Fruit fly (Drosophila melanogaster) whole organism, adult: ENCODE data around the gene CG3407.

Experiments
- CG11617 ChIP-seq: fragments of 200-800 bp; sonication (Bioruptor generic); optimal IDR thresholded peaks from 2 replicates; lab custom pipeline; 2017; ENCODE audit warnings: mild to moderate bottlenecking, missing biosample characterization, missing genetic modification reagents, missing genetic modification characterization
- CG12768 ChIP-seq: fragments of 200-800 bp; sonication (Bioruptor generic); optimal IDR thresholded peaks from 2 replicates; lab custom pipeline; 2017; ENCODE audit warnings: missing biosample characterization, missing genetic modification characterization, mild to moderate bottlenecking, moderate library complexity, missing genetic modification reagents
- CG14711 ChIP-seq: fragments of 200-800 bp; sonication (Bioruptor generic); optimal IDR thresholded peaks from 2 replicates; lab custom pipeline; 2018; ENCODE audit warnings: missing biosample characterization, mild to moderate bottlenecking, missing genetic modification characterization, moderate library complexity
- CG1620 ChIP-seq: fragments of 200-800 bp; sonication (Bioruptor generic); optimal IDR thresholded peaks from 2 replicates; lab custom pipeline; 2016; ENCODE audit warnings: missing biosample characterization, missing genetic modification characterization
- CG33017 ChIP-seq: fragments of 200-800 bp; sonication (Bioruptor generic); optimal IDR thresholded peaks from 2 replicates; lab custom pipeline; 2018; ENCODE audit warnings: missing biosample characterization, mild to moderate bottlenecking, missing genetic modification characterization, moderate library complexity
- CG5204 ChIP-seq: fragments of 200-800 bp; sonication (Bioruptor generic); optimal IDR thresholded peaks from 2 replicates; lab custom pipeline; 2016; ENCODE audit warnings: missing biosample characterization, missing genetic modification characterization
- CG7045 ChIP-seq: fragments of 200-800 bp; sonication (Bioruptor generic); optimal IDR thresholded peaks from 2 replicates; lab custom pipeline; 2017; ENCODE audit warnings: missing biosample characterization, mild to moderate bottlenecking, missing genetic modification characterization
- CG7101 ChIP-seq: fragments of 200-800 bp; sonication (Bioruptor generic); optimal IDR thresholded peaks from 2 replicates; lab custom pipeline; 2018; ENCODE audit warnings: missing biosample characterization, mild to moderate bottlenecking, missing genetic modification characterization, moderate library complexity
- Clk ChIP-seq: fragments of 200-800 bp; sonication (Bioruptor generic); optimal IDR thresholded peaks from 2 replicates; lab custom pipeline; 2017; ENCODE audit warnings: missing biosample characterization, missing genetic modification characterization
- Crg-1 ChIP-seq: fragments of 200-800 bp; sonication (Bioruptor generic); optimal IDR thresholded peaks from 2 replicates; lab custom pipeline; 2016; ENCODE audit warnings: missing biosample characterization, missing genetic modification characterization
- Hr96 ChIP-seq: fragments of 200-800 bp; sonication (Bioruptor generic); optimal IDR thresholded peaks from 2 replicates; lab custom pipeline; 2016; ENCODE audit warnings: missing biosample characterization, missing genetic modification characterization
- Mnt ChIP-seq: fragments of 200-800 bp; sonication (Bioruptor generic); optimal IDR thresholded peaks from 2 replicates; lab custom pipeline; 2016; ENCODE audit warnings: missing biosample characterization, mild to moderate bottlenecking, missing genetic modification characterization
- bab1 ChIP-seq: fragments of 200-800 bp; sonication (Bioruptor generic); optimal IDR thresholded peaks from 3 replicates; lab custom pipeline; 2019; ENCODE audit warnings: missing biosample characterization, mild to moderate bottlenecking, missing genetic modification characterization, moderate library complexity
- cic ChIP-seq: fragments of 200-800 bp; sonication (Bioruptor generic); optimal IDR thresholded peaks from 2 replicates; lab custom pipeline; 2017; ENCODE audit warnings: missing biosample characterization, mild to moderate bottlenecking, missing genetic modification characterization, moderate library complexity
- cnc ChIP-seq, 2 experiments: fragments of >200 bp; optimal IDR thresholded peaks; 2 replicates each; lab custom pipeline; 2017
- kay ChIP-seq: fragments of 200-800 bp; sonication (Bioruptor generic); peaks from one replicate; lab custom pipeline; 2016; ENCODE audit warnings: missing biosample characterization, missing genetic modification characterization, borderline replicate concordance
- ovo ChIP-seq: fragments of 200-800 bp; sonication (Bioruptor generic); optimal IDR thresholded peaks from 2 replicates; lab custom pipeline; 2016; ENCODE audit warnings: missing biosample characterization, missing genetic modification characterization
- pad ChIP-seq: fragments of 200-800 bp; sonication (Bioruptor generic); optimal IDR thresholded peaks from 3 replicates; lab custom pipeline; 2017; ENCODE audit warnings: missing biosample characterization, missing genetic modification characterization, mild to moderate bottlenecking, moderate library complexity, missing genetic modification reagents
- tj ChIP-seq: fragments of 200-800 bp; sonication (Bioruptor generic); optimal IDR thresholded peaks from 3 replicates; lab custom pipeline; 2017; ENCODE audit warnings: missing biosample characterization, mild to moderate bottlenecking, missing genetic modification characterization, moderate library complexity
- toe ChIP-seq: fragments of 200-800 bp; sonication (Bioruptor generic); optimal IDR thresholded peaks from 2 replicates; lab custom pipeline; 2016; ENCODE audit warnings: missing biosample characterization, missing genetic modification characterization

Gene CG3407

DNA sequence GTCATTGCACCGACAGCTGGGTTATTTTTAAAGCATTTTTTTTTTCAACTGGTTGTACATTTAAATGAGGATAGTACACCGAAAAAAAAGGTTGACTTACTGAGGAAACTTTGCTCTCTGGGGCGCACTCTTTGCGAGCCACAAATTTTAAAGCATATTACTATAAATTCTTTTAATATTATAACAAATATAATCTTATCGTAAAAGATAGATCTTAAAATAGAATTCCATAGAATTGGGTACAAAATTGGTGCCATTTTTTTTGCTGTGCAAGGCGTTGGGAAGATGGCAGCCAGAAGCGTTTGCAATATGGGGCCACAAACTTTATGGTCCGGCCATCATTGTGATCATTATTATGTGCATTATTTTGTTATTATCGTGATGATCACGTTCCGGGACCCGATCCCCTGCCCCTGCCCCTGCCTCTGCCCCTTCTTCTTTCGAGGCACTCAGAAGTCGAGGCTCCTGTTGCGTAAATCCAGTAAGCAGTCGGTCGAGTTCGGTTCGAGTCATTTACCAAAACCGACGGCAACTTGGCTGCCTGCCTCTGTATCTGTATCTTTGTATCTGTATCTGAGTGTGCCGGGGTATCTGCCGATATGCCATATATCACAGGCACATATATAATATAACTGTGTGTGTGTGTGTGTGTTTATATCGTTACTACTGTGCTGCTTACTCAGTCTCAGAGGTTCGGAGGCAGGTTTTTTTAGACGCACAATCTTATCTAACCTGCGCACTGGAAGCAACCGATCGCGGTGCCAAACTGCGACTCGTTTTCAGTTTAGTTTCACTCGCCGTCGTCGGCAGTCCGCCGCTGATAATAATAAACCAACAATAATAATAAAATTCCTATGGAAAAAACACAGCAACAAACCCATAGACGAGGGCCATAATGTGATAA lies 34.8 kb downstream of the CG3407 start:
- TF ChIP-seq CG11617 (GFP tag; lab: Kevin White, UChicago) (no peak), CG1620 (no peak), CG33017 (tag; lab: Kevin White, UChicago) (no peak), bab1 (GFP tag; lab: Kevin White, UChicago) (no peak), kay (GFP tag; lab: Kevin White, UChicago) (peak; percentile 66), CG14711 (tag; lab: Kevin White, UChicago) (no peak), ovo (no peak), Clk (GFP tag; lab: Kevin White, UChicago) (no peak), pad (GFP tag; lab: Kevin White, UChicago) (no peak), tj (GFP tag; lab: Kevin White, UChicago) (peak; percentile 43), CG7045 (GFP tag; lab: Kevin White, UChicago) (no peak), cic (GFP tag; lab: Kevin White, UChicago) (peak; percentile 34), cnc (optimal IDR thresholded peaks at IDR 0.05; lab: Kevin White, UChicago) (no peak), Crg-1 (no peak), Mnt (GFP tag; lab: Kevin White, UChicago) (peak; percentile 16), CG5204 (peak; percentile 4), CG7101 (tag; lab: Kevin White, UChicago) (peak; percentile 38), toe (GFP tag; lab: Kevin White, UChicago) (peak; percentile 43), Hr96 (GFP tag; lab: Kevin White, UChicago) (peak; percentile 41), CG12768 (GFP tag; lab: Kevin White, UChicago) (no peak)

DNA sequence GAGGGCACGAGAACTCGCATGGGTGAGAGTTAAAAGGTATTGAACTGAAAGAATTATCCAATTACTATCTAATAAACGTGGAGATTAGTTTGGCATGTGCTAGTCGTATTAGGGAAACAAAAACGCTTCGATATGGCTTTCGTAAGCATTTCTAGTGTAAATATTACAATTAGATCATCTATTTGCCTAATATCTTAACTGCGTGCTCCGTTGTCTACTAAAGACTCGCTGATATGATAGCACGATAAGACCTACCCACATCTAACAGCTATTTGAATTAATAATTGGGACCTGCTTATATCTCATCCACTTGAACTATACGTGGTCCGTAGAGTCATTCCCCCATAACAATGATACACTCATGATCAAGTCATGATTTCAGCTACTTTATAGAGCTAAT lies 35.7 kb downstream of the CG3407 start:
- TF ChIP-seq CG7101 (tag; lab: Kevin White, UChicago) (no peak), CG33017 (tag; lab: Kevin White, UChicago) (no peak), tj (GFP tag; lab: Kevin White, UChicago) (no peak), bab1 (GFP tag; lab: Kevin White, UChicago) (no peak), CG12768 (GFP tag; lab: Kevin White, UChicago) (no peak), cnc (optimal IDR thresholded peaks at IDR 0.05; lab: Kevin White, UChicago) (no peak), CG14711 (tag; lab: Kevin White, UChicago) (no peak), toe (GFP tag; lab: Kevin White, UChicago) (no peak), kay (GFP tag; lab: Kevin White, UChicago) (no peak)

DNA sequence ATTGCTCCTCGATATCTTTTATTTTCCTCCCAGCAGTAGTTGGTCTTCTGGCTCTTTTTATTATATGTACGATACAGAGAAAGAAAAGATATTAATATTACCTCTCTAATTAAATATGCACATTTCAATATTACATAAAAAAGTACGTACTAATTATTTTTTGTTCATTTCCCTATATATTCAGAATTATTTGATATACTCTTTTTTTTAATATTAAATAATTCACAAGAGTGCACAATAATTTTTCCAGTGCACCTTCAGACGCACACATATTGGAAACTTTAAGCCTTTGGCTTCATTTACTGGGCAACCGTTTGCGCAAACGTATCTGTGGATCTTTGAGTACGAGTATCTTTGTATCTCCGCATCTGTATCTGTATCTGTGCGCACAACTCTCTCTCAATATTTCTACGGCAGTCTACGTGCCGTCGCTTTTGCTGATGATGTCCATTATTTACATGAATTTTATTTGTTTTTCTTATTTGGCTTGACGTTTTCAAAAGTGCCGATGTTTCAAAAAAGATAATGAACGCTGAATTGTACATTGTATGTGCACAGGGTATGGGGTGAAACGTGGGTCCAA lies 36.5 kb downstream of the CG3407 start:
- TF ChIP-seq cic (GFP tag; lab: Kevin White, UChicago) (no peak), CG1620 (no peak), Mnt (GFP tag; lab: Kevin White, UChicago) (no peak), CG33017 (tag; lab: Kevin White, UChicago) (peak; percentile 74), ovo (peak; percentile 18), Clk (GFP tag; lab: Kevin White, UChicago) (no peak), Crg-1 (no peak), kay (GFP tag; lab: Kevin White, UChicago) (no peak), pad (GFP tag; lab: Kevin White, UChicago) (peak; percentile 26), CG12768 (GFP tag; lab: Kevin White, UChicago) (no peak), tj (GFP tag; lab: Kevin White, UChicago) (peak; percentile 97), CG7045 (GFP tag; lab: Kevin White, UChicago) (peak; percentile 33), CG14711 (tag; lab: Kevin White, UChicago) (peak; percentile 77), CG11617 (GFP tag; lab: Kevin White, UChicago) (peak; percentile 25), CG7101 (tag; lab: Kevin White, UChicago) (peak; percentile 83), CG5204 (peak; percentile 23), toe (GFP tag; lab: Kevin White, UChicago) (no peak), cnc (optimal IDR thresholded peaks at IDR 0.05; lab: Kevin White, UChicago) (no peak), Hr96 (GFP tag; lab: Kevin White, UChicago) (no peak), bab1 (GFP tag; lab: Kevin White, UChicago) (peak; percentile 61)

DNA sequence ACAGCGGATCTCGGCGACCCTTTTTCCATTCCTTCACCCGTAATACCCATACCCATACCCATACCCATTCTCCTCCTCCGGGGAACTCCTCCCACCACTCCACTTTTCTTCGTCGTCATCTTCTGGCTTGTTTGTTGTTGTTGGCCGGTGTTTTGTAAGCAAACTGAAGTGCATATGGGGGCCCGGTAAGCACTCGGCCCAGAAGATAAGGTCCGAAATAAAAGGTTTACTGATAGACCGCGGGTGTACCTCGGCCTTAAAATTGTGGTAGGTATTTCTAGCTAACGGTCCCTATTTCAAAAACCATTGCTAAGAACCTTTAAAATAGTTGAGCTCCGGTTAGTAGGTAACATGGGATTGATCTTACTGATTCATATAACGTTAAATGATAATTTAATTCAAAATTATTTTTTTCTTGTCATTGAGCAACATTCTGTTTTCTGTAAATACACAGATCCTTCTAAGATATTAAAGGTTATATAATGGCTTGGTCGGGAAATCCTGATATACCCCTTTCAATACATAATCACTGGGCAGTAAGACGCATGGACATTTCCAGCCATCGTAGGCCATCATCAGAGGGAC lies 37.4 kb downstream of the CG3407 start:
- no peak for TF ChIP-seq tj (GFP tag; lab: Kevin White, UChicago)
- no peak for TF ChIP-seq Crg-1
- TF ChIP-seq CG33017 (tag; lab: Kevin White, UChicago), result no peak
- TF ChIP-seq CG5204, result no peak
- peak; percentile 15 for TF ChIP-seq Hr96 (GFP tag; lab: Kevin White, UChicago)
- peak; percentile 32 for TF ChIP-seq CG11617 (GFP tag; lab: Kevin White, UChicago)

DNA sequence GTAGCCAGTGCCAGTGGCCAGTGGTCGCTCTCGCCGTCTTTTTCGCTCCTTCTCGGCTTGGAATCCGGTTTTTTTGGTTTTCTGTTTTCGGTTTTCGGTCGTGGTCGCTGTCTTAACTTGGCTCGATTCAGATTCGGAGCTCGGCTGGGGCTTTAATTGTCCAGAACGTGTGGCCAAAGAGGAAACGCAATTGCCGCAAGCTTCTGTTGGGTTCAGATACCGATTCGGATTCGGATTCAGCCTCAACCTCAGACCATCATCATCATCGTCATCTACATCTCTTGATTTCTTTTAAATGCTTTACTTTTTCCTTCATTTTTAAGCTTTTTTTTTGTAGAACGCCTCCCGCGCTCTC lies 39.6 kb downstream of the CG3407 start:
- TF ChIP-seq Mnt (GFP tag; lab: Kevin White, UChicago), result no peak
- no peak for TF ChIP-seq CG12768 (GFP tag; lab: Kevin White, UChicago)
